Worm (Caenorhabditis elegans): ENCODE data around the gene F44F4.15.

Gene F44F4.15

DNA sequence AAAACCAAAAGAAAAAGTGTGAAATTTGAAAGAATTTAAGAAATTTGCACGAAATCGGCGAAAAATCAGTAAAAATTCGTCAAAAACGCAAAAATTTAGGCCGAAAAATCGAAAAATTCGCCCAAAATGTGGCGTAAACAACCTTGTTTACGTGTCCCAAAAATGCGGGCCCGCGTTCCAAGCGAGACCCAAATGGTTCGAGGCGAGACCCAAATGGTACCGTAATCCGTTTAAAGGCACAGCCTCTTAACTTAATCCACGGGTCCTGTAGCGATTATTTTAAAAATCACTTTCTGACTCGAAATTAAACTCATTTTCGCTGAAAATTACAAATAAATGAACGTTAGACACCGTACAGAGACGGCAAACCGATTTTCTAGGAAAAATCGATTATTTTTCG, 20.9 kb downstream of the F44F4.15 start:
- TF ChIP-seq ztf-3 (GFP tag; optimal IDR thresholded peaks at IDR 0.05) (no peak), D2030.7 (GFP tag; IDR thresholded peaks at IDR 0.05) (peak; percentile 90), nfya-1 (tag; optimal IDR thresholded peaks at IDR 0.05; ENCODE audit: borderline replicate concordance, insufficient read depth) (no peak), T26A5.8 (tag; optimal IDR thresholded peaks at IDR 0.05) (no peak), F39B2.1 (GFP tag; IDR thresholded peaks at IDR 0.05) (no peak), tlf-1 (GFP tag; optimal IDR thresholded peaks at IDR 0.05) (peak; percentile 63), dox-1 (GFP tag; IDR thresholded peaks at IDR 0.05) (peak; percentile 72), repo-1 (tag; optimal IDR thresholded peaks at IDR 0.05) (no peak), zfh-2 (GFP tag; conservative IDR thresholded peaks at IDR 0.05) (no peak), mxl-1 (tag; optimal IDR thresholded peaks at IDR 0.05) (no peak), nhr-80 (tag; optimal IDR thresholded peaks at IDR 0.05) (no peak), snpc-3.4 (tag; optimal IDR thresholded peaks at IDR 0.05) (peak; percentile 54), pbrm-1 (GFP tag; IDR thresholded peaks at IDR 0.05) (peak; percentile 75), nhr-27 (tag; optimal IDR thresholded peaks at IDR 0.05) (no peak), tbp1 (GFP tag; optimal IDR thresholded peaks at IDR 0.05) (peak; percentile 41), hsf-1 (GFP tag; IDR thresholded peaks at IDR 0.05) (peak; percentile 69), F23B12.7 (tag; optimal IDR thresholded peaks at IDR 0.05; ENCODE audit: insufficient read depth) (no peak), sdz-38 (tag; optimal IDR thresholded peaks at IDR 0.05) (no peak), F10E7.11 (tag; optimal IDR thresholded peaks at IDR 0.05) (no peak), F57A8.1 (GFP tag; optimal IDR thresholded peaks at IDR 0.05) (no peak), ztf-25 (GFP tag; IDR thresholded peaks at IDR 0.05) (no peak), K12H6.12 (tag; optimal IDR thresholded peaks at IDR 0.05) (no peak), F37B4.10 (GFP tag; IDR thresholded peaks at IDR 0.05) (no peak), hrde-1 (tag; optimal IDR thresholded peaks at IDR 0.05; ENCODE audit: borderline replicate concordance) (no peak), F33H1.4 (GFP tag; IDR thresholded peaks at IDR 0.05) (peak; percentile 97), hlh-12 (tag; optimal IDR thresholded peaks at IDR 0.05) (no peak), mes-4 (tag; optimal IDR thresholded peaks at IDR 0.05) (no peak), lir-1 (GFP tag; conservative IDR thresholded peaks at IDR 0.05) (no peak), ama-1 (optimal IDR thresholded peaks at IDR 0.05) (no peak), ama-1 (GFP tag; optimal IDR thresholded peaks at IDR 0.05) (no peak), die-1 (tag; optimal IDR thresholded peaks at IDR 0.05) (no peak), ceh-58 (GFP tag; IDR thresholded peaks at IDR 0.05) (no peak), lin-26 (GFP tag; IDR thresholded peaks at IDR 0.05) (no peak), F57C9.4 (tag; optimal IDR thresholded peaks at IDR 0.05) (no peak), Y53G8AR.9 (GFP tag; conservative IDR thresholded peaks at IDR 0.05) (no peak), nfya-2 (GFP tag; IDR thresholded peaks at IDR 0.05) (no peak), pha-4 (tag; optimal IDR thresholded peaks at IDR 0.05) (no peak), K11D2.4 (GFP tag; IDR thresholded peaks at IDR 0.05) (no peak), let-607 (tag; optimal IDR thresholded peaks at IDR 0.05) (no peak), nfyb-1 (GFP tag; IDR thresholded peaks at IDR 0.05) (peak; percentile 58; the same call in 1 of the 2 replicates), fkh-3 (tag; optimal IDR thresholded peaks at IDR 0.05) (no peak), rpc-1 (optimal IDR thresholded peaks at IDR 0.05) (no peak), rpc-1 (tag; optimal IDR thresholded peaks at IDR 0.05) (no peak), lsl-1 (GFP tag; optimal IDR thresholded peaks at IDR 0.05) (peak; percentile 95), B0261.1 (tag; optimal IDR thresholded peaks at IDR 0.05) (no peak), hlh-26 (GFP tag; conservative IDR thresholded peaks at IDR 0.05) (no peak), ceh-100 (GFP tag; IDR thresholded peaks at IDR 0.05) (no peak), ztf-26 (tag; optimal IDR thresholded peaks at IDR 0.05) (no peak), snpc-4 (GFP tag; optimal IDR thresholded peaks at IDR 0.05) (no peak), snpc-4 (tag; optimal IDR thresholded peaks at IDR 0.05) (peak in 1 of 4 experiments; percentile 44), rcor-1 (GFP tag; IDR thresholded peaks at IDR 0.05) (peak; percentile 71)
